Worm (Caenorhabditis elegans) whole organism, L3 larva: ENCODE results near the gene Y43F8B.23.

ENCODE experiments used
- ZK546.5 ChIP-seq: sonication (generic microtip); optimal IDR thresholded peaks from 2 replicates; lab custom pipeline; 2017; ENCODE audit warnings: missing biosample characterization, missing genetic modification characterization
- aly-2 ChIP-seq: fragments of 150-350 bp; optimal IDR thresholded peaks from 2 replicates; lab custom pipeline; 2014; ENCODE audit warnings: missing biosample characterization, missing genetic modification characterization
- ama-1 ChIP-seq: fragments of 150-350 bp; optimal IDR thresholded peaks from 2 replicates; lab custom pipeline; 2018
- egl-27 ChIP-seq: sonication (generic microtip); optimal IDR thresholded peaks from 4 replicates; lab custom pipeline; 2017; ENCODE audit warnings: missing biosample characterization, missing genetic modification reagents, missing genetic modification characterization
- jun-1 ChIP-seq: fragments of 150-350 bp; optimal IDR thresholded peaks from 2 replicates; lab custom pipeline; 2014; ENCODE audit warnings: missing biosample characterization, missing genetic modification reagents, missing genetic modification characterization
- mdl-1 ChIP-seq: fragments of 150-350 bp; optimal IDR thresholded peaks from 2 replicates; lab custom pipeline; 2014; ENCODE audit warnings: missing biosample characterization, missing genetic modification characterization
- nhr-28 ChIP-seq: fragments of 150-350 bp; optimal IDR thresholded peaks from 2 replicates; lab custom pipeline; 2014; ENCODE audit warnings: missing biosample characterization, missing genetic modification characterization
- pqm-1 ChIP-seq: fragments of 150-350 bp; optimal IDR thresholded peaks from 2 replicates; lab custom pipeline; 2017; ENCODE audit warnings: missing biosample characterization, missing genetic modification characterization, inconsistent platforms
- snpc-4 ChIP-seq: fragments of 150-350 bp; optimal IDR thresholded peaks from 2 replicates; lab custom pipeline; 2014; ENCODE audit warnings: missing biosample characterization, missing genetic modification characterization

ce11 chrV:19462020-19462419, 5.4 kb downstream of the Y43F8B.23 start, which contains the start of gene Y43F8B.15:
- TF ChIP-seq snpc-4: no peak
- TF ChIP-seq pqm-1 (tag; lab: Kevin White, UChicago): no peak
- TF ChIP-seq egl-27: no peak
- no peak for TF ChIP-seq nhr-28
- no peak for TF ChIP-seq aly-2 (tag; lab: Kevin White, UChicago)
- no peak for TF ChIP-seq ama-1 (lab: Kevin White, UChicago)
- no peak for TF ChIP-seq jun-1 (tag; lab: Kevin White, UChicago)
- TF ChIP-seq ZK546.5 (tag; lab: Kevin White, UChicago): no peak
- no peak for TF ChIP-seq mdl-1 (tag; lab: Kevin White, UChicago)
